Fruit fly (Drosophila melanogaster): ENCODE measurements around the gene GMF.
A peak's percentile ranks its signal among the peaks of the same experiment; 100 is the strongest.

GMF gene

dm6 chr2L:16310648-16311047, 7.9 kb upstream of the GMF start, which contains the start of the genes cni and fzy (continued):
- TF ChIP-seq CG7963 (GFP tag; IDR thresholded peaks at IDR 0.05; ENCODE audit: partially characterized antibody) (no peak), ato (GFP tag; IDR thresholded peaks at IDR 0.05; ENCODE audit: partially characterized antibody) (no peak), Sox100B (GFP tag; optimal IDR thresholded peaks at IDR 0.05) (no peak), CG12219 (GFP tag; optimal IDR thresholded peaks at IDR 0.05) (no peak), dimm (GFP tag; IDR thresholded peaks at IDR 0.05) (no peak), lola (GFP tag; optimal IDR thresholded peaks at IDR 0.05) (no peak), CG17829 (tag; optimal IDR thresholded peaks at IDR 0.05) (peak; percentile 54), ssp (GFP tag; IDR thresholded peaks at IDR 0.05) (no peak), Myb (GFP tag; optimal IDR thresholded peaks at IDR 0.05) (no peak), jumu (GFP tag; optimal IDR thresholded peaks at IDR 0.05) (no peak), CG2712 (tag; optimal IDR thresholded peaks at IDR 0.05) (peak; percentile 63), CG31388 (GFP tag; optimal IDR thresholded peaks at IDR 0.05) (no peak), Spps (tag; optimal IDR thresholded peaks at IDR 0.05) (peak; percentile 6), Hand (GFP tag; optimal IDR thresholded peaks at IDR 0.05) (no peak), Oli (tag; optimal IDR thresholded peaks at IDR 0.05) (no peak), wor (GFP tag; IDR thresholded peaks at IDR 0.05) (no peak), CG7745 (tag; optimal IDR thresholded peaks at IDR 0.05) (no peak), wek (GFP tag; optimal IDR thresholded peaks at IDR 0.05) (no peak), btn (GFP tag; optimal IDR thresholded peaks at IDR 0.05) (no peak), sc (optimal IDR thresholded peaks at IDR 0.05) (no peak), sc (GFP tag; optimal IDR thresholded peaks at IDR 0.05) (no peak), yki (optimal IDR thresholded peaks at IDR 0.05) (no peak), CG3407 (GFP tag; optimal IDR thresholded peaks at IDR 0.05) (no peak), slp2 (GFP tag; optimal IDR thresholded peaks at IDR 0.05) (no peak), vfl (GFP tag; optimal IDR thresholded peaks at IDR 0.05) (no peak), MESR4 (GFP tag; optimal IDR thresholded peaks at IDR 0.05) (peak; percentile 21), HmgZ (tag; optimal IDR thresholded peaks at IDR 0.05) (peak; percentile 56), Rx (GFP tag; IDR thresholded peaks at IDR 0.05) (no peak), luna (GFP tag; optimal IDR thresholded peaks at IDR 0.05) (no peak), Fer3 (tag; optimal IDR thresholded peaks at IDR 0.05) (no peak), dm (GFP tag; optimal IDR thresholded peaks at IDR 0.05) (no peak), org-1 (GFP tag; optimal IDR thresholded peaks at IDR 0.05) (no peak), Nf-YB (GFP tag; optimal IDR thresholded peaks at IDR 0.05) (peak; percentile 7), CG2120 (GFP tag; optimal IDR thresholded peaks at IDR 0.05) (peak; percentile 42), MTF-1 (GFP tag; optimal IDR thresholded peaks at IDR 0.05; ENCODE audit: borderline replicate concordance) (no peak), Awh (GFP tag; IDR thresholded peaks at IDR 0.05) (no peak), CG42726 (GFP tag; IDR thresholded peaks at IDR 0.05; ENCODE audit: partially characterized antibody) (no peak), HLH54F (GFP tag; optimal IDR thresholded peaks at IDR 0.05) (no peak), Tbp (GFP tag; optimal IDR thresholded peaks at IDR 0.05) (no peak), CG10979 (tag; optimal IDR thresholded peaks at IDR 0.05) (no peak), CG31224 (GFP tag; IDR thresholded peaks at IDR 0.05) (no peak), kah (GFP tag; optimal IDR thresholded peaks at IDR 0.05) (no peak), row (GFP tag; IDR thresholded peaks at IDR 0.05) (peak; percentile 36; the same call in 1 of the 3 replicates), zen2 (GFP tag; IDR thresholded peaks at IDR 0.05; ENCODE audit: partially characterized antibody) (no peak), Sin3A (optimal IDR thresholded peaks at IDR 0.05) (peak; percentile 86), salm (tag; optimal IDR thresholded peaks at IDR 0.05) (no peak), CG12659 (GFP tag; optimal IDR thresholded peaks at IDR 0.05) (peak; percentile 74), CG11085 (GFP tag; IDR thresholded peaks at IDR 0.05) (no peak), CG31365 (tag; optimal IDR thresholded peaks at IDR 0.05) (no peak), CG10321 (GFP tag; IDR thresholded peaks at IDR 0.05) (no peak), tup (GFP tag; optimal IDR thresholded peaks at IDR 0.05) (no peak), CG3281 (GFP tag; optimal IDR thresholded peaks at IDR 0.05) (no peak)

Measured in whole organism, embryonic.